Worm (Caenorhabditis elegans) whole organism, early embryonic: Measurements from ENCODE around the gene C44B11.6.

Experiments used
- F13C5.2 ChIP-seq: sonication (generic microtip); optimal IDR thresholded peaks from 2 replicates; lab custom pipeline; 2017; ENCODE audit warnings: mild to moderate bottlenecking, missing genetic modification characterization, inconsistent platforms, missing compliant biosample characterization
- ama-1 ChIP-seq: fragments of 150-350 bp; optimal IDR thresholded peaks from 2 replicates; lab custom pipeline; 2014
- flt-1 ChIP-seq: fragments of 200-800 bp; sonication (Bioruptor generic); IDR thresholded peaks from 2 replicates; pipeline ENCODE4 v1.3.6; 2022; ENCODE audit warnings: missing genetic modification characterization, missing compliant biosample characterization

- TF ChIP-seq F13C5.2 (tag; lab: Kevin White, UChicago) (no peak), ama-1 (no peak), flt-1 (GFP tag; lab: Robert Waterston, UW) (no peak)
These were observed 25.3 kb upstream of the C44B11.6 start for ce11 chrIII:3127613-3128012.
